Fruit fly (Drosophila melanogaster) whole organism: ENCODE measurements around the gene Rad17.

Source experiments
- CG8478 ChIP-seq: fragments of >200 bp; optimal IDR thresholded peaks from 2 replicates; lab custom pipeline; 2018; ENCODE audit warnings: inconsistent platforms
- pan ChIP-seq: fragments of >200 bp; optimal IDR thresholded peaks from 2 replicates; lab custom pipeline; 2017
- psq ChIP-seq: fragments of >200 bp; optimal IDR thresholded peaks from 2 replicates; lab custom pipeline; 2017

DNA sequence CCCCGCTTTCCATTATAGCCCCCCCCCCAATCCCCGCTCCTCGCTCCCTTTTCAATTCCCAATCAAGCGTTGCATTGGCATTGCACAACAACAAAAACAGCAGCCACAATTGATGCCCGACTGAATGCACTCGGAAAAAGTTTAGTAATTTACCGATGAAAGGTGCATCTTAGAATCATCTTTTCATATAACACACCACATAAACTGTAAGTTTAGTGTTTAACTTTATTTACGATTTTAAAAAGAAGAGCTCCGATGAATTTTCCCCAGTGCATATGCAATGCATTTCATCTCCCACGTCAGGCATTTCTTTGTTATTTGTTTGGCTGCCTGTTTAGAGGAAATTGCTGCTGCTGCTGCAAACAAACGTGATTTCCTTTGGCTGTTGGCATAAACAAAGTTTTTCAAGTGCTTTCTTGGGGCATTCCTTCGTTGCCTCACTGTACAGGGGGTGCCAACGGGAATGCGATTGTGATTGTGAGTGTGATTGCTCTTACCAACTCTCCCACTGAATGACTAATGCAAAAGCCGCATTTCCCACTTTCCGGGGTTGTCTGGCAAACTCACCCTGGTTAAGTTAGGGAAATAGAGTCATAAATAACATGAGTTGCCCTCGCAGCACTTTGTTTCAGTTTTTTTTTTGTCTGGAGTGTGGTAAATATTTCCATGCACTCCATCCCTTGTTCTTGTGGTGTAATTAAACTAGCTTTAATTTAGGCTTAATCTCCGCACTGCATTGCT is 29.4 kb upstream of the Rad17 start:
- TF ChIP-seq CG8478 (no peak), pan (no peak), psq (lab: Kevin White, UChicago) (no peak)
